Worm (Caenorhabditis elegans) whole organism, early embryonic: ENCODE results near the gene srh-244.

ENCODE experiments used
- B0310.2 ChIP-seq: sonication (generic microtip); optimal IDR thresholded peaks from 2 replicates; lab custom pipeline; 2016; ENCODE audit warnings: mild to moderate bottlenecking, missing genetic modification characterization, missing compliant biosample characterization
- F13C5.2 ChIP-seq: sonication (generic microtip); optimal IDR thresholded peaks from 2 replicates; lab custom pipeline; 2017; ENCODE audit warnings: mild to moderate bottlenecking, missing genetic modification characterization, inconsistent platforms, missing compliant biosample characterization
- aly-1 ChIP-seq: sonication (generic microtip); optimal IDR thresholded peaks from 2 replicates; lab custom pipeline; 2016; ENCODE audit warnings: missing genetic modification characterization, missing compliant biosample characterization
- ama-1 ChIP-seq: fragments of 150-350 bp; optimal IDR thresholded peaks from 2 replicates; lab custom pipeline; 2014
- hmg-4 ChIP-seq: fragments of 200-800 bp; sonication (Bioruptor generic); optimal IDR thresholded peaks from 2 replicates; lab custom pipeline; 2018; ENCODE audit warnings: mild to moderate bottlenecking, missing genetic modification characterization, missing compliant biosample characterization
- pes-1 ChIP-seq: fragments of 200-800 bp; sonication (Bioruptor generic); IDR thresholded peaks from 2 replicates; pipeline ENCODE4 v1.3.6; 2022; ENCODE audit warnings: missing genetic modification reagents, missing genetic modification characterization, missing compliant biosample characterization
- tbx-11 ChIP-seq: fragments of 200-800 bp; sonication (Bioruptor generic); IDR thresholded peaks from 2 replicates; pipeline ENCODE4 v1.3.6; 2022; ENCODE audit warnings: missing genetic modification characterization, missing compliant biosample characterization
- tra-4 ChIP-seq: sonication (generic microtip); optimal IDR thresholded peaks from 2 replicates; lab custom pipeline; 2017; ENCODE audit warnings: missing genetic modification characterization, missing compliant biosample characterization

DNA sequence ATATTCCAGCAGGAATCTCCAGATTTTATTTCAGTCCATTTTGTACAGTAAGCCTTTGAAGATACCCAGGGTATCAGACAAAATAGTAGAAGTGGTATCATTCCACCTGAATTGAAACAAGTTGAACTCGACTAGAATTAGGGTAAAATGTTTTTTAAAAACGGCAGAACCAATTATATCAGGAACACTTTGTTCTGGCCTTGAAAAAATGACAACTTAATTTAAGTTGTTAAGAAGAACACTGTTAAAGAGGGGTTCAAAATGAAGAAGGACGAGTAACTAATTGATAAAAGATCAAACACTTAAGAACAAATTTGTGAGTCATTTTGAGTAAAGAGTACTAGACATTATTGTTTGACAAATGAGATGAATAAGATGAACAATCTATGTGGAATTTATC is 22.7 kb upstream of the srh-244 start, which contains the start of gene lmd-4:
- TF ChIP-seq pes-1 (GFP tag; lab: Robert Waterston, UW) = no peak
- no peak for TF ChIP-seq ama-1 (lab: Kevin White, UChicago)
- no peak for TF ChIP-seq tra-4 (tag; lab: Kevin White, UChicago)
- no peak for TF ChIP-seq aly-1 (tag; lab: Kevin White, UChicago)
- TF ChIP-seq B0310.2 (tag; lab: Kevin White, UChicago) = no peak
- no peak for TF ChIP-seq tbx-11 (GFP tag; lab: Robert Waterston, UW)
- TF ChIP-seq F13C5.2 = no peak
- TF ChIP-seq hmg-4 = no peak
